Fruit fly (Drosophila melanogaster) whole organism, embryonic: Measurements from ENCODE around the gene Cyp313b1.

ENCODE experiments used
- Adf1 ChIP-seq: fragments of 200-800 bp; sonication (Bioruptor generic); IDR thresholded peaks from 2 replicates; pipeline ENCODE4 v1.3.6; 2022; ENCODE audit warnings: missing biosample characterization, missing genetic modification characterization
- Atf3 ChIP-seq: fragments of 200-800 bp; sonication (Bioruptor generic); optimal IDR thresholded peaks from 3 replicates; lab custom pipeline; 2016; ENCODE audit warnings: missing biosample characterization, missing genetic modification characterization
- B-H1 ChIP-seq: fragments of 200-800 bp; sonication (Bioruptor generic); IDR thresholded peaks from 3 replicates; pipeline ENCODE4 v1.3.6; 2022; ENCODE audit warnings: missing biosample characterization, missing genetic modification characterization
- CG10274 ChIP-seq: fragments of 200-800 bp; sonication (Bioruptor generic); optimal IDR thresholded peaks from 3 replicates; lab custom pipeline; 2017; ENCODE audit warnings: missing biosample characterization, mild to moderate bottlenecking, missing genetic modification characterization
- CG10959 ChIP-seq: fragments of 200-800 bp; sonication (Bioruptor generic); IDR thresholded peaks from 2 replicates; pipeline ENCODE4 v1.3.6; 2022; ENCODE audit warnings: missing biosample characterization, missing genetic modification characterization
- CG10979 ChIP-seq: fragments of 200-800 bp; sonication (Bioruptor generic); optimal IDR thresholded peaks from 2 replicates; lab custom pipeline; 2018; ENCODE audit warnings: missing biosample characterization, mild to moderate bottlenecking, missing genetic modification characterization, moderate library complexity
- CG11504 ChIP-seq: fragments of 200-800 bp; sonication (Bioruptor generic); optimal IDR thresholded peaks from 3 replicates; lab custom pipeline; 2019; ENCODE audit warnings: missing biosample characterization, mild to moderate bottlenecking, missing genetic modification characterization, moderate library complexity
- CG12299 ChIP-seq: fragments of 200-800 bp; sonication (Bioruptor generic); optimal IDR thresholded peaks from 2 replicates; lab custom pipeline; 2018; ENCODE audit warnings: missing biosample characterization, mild to moderate bottlenecking, missing genetic modification characterization
- CG14441 ChIP-seq: fragments of 200-800 bp; sonication (Bioruptor generic); IDR thresholded peaks from 2 replicates; pipeline ENCODE4 v1.3.6; 2022; ENCODE audit warnings: missing biosample characterization, missing genetic modification characterization
- CG16863 ChIP-seq: fragments of 200-800 bp; sonication (Bioruptor generic); optimal IDR thresholded peaks from 3 replicates; lab custom pipeline; 2016; ENCODE audit warnings: missing biosample characterization, missing genetic modification characterization
- CG18764 ChIP-seq: fragments of 200-800 bp; sonication (Bioruptor generic); optimal IDR thresholded peaks from 3 replicates; lab custom pipeline; 2016; ENCODE audit warnings: missing biosample characterization, missing genetic modification characterization
- CG2129 ChIP-seq: fragments of 200-800 bp; sonication (Bioruptor generic); IDR thresholded peaks from 2 replicates; pipeline ENCODE4 v1.3.6; 2022; ENCODE audit warnings: missing biosample characterization, missing genetic modification characterization; ENCODE audit not compliant: partially characterized antibody
- CG2678 ChIP-seq: fragments of 200-800 bp; sonication (Bioruptor generic); optimal IDR thresholded peaks from 3 replicates; lab custom pipeline; 2019; ENCODE audit warnings: missing biosample characterization, mild to moderate bottlenecking, missing genetic modification characterization, moderate library complexity
- CG30403 ChIP-seq: fragments of 200-800 bp; sonication (Bioruptor generic); optimal IDR thresholded peaks from 3 replicates; lab custom pipeline; 2016; ENCODE audit warnings: missing biosample characterization, missing genetic modification characterization
- CG30431 ChIP-seq: fragments of 200-800 bp; sonication (Bioruptor generic); optimal IDR thresholded peaks from 2 replicates; lab custom pipeline; 2017; ENCODE audit warnings: missing biosample characterization, missing genetic modification characterization
- CG34422 ChIP-seq: fragments of 200-800 bp; sonication (Bioruptor generic); IDR thresholded peaks from 3 replicates; pipeline ENCODE4 v1.3.6; 2022; ENCODE audit warnings: missing biosample characterization, missing genetic modification characterization
- CG3726 ChIP-seq: fragments of 200-800 bp; sonication (Bioruptor generic); IDR thresholded peaks from 3 replicates; pipeline ENCODE4, ENCODE4 v1.3.6; 2022; ENCODE audit warnings: missing biosample characterization, missing genetic modification characterization
- CG6765 ChIP-seq: fragments of 200-800 bp; sonication (Bioruptor generic); optimal IDR thresholded peaks from 3 replicates; lab custom pipeline; 2017; ENCODE audit warnings: missing biosample characterization, mild to moderate bottlenecking, missing genetic modification characterization
- CG7556 ChIP-seq: fragments of 200-800 bp; sonication (Bioruptor generic); optimal IDR thresholded peaks from 2 replicates; lab custom pipeline; 2017; ENCODE audit warnings: missing biosample characterization, mild to moderate bottlenecking, missing genetic modification characterization
- CG8359 ChIP-seq: fragments of 200-800 bp; sonication (Bioruptor generic); optimal IDR thresholded peaks from 2 replicates; lab custom pipeline; 2017; ENCODE audit warnings: missing biosample characterization, mild to moderate bottlenecking, missing genetic modification characterization, borderline replicate concordance
- Chrac-16 ChIP-seq: fragments of 200-800 bp; sonication (Bioruptor generic); optimal IDR thresholded peaks from 3 replicates; lab custom pipeline; 2016; ENCODE audit warnings: missing biosample characterization, missing genetic modification characterization
- Doc3 ChIP-seq: fragments of 200-800 bp; sonication (Bioruptor generic); IDR thresholded peaks from 3 replicates; pipeline ENCODE4 v1.3.6; 2022; ENCODE audit warnings: missing biosample characterization, missing genetic modification characterization; ENCODE audit not compliant: partially characterized antibody
- Dp ChIP-seq: fragments of 200-800 bp; sonication (Bioruptor generic); optimal IDR thresholded peaks from 2 replicates; lab custom pipeline; 2018; ENCODE audit warnings: missing biosample characterization, mild to moderate bottlenecking, missing genetic modification characterization, moderate library complexity
- ERR ChIP-seq: fragments of 200-800 bp; sonication (Bioruptor generic); optimal IDR thresholded peaks from 2 replicates; lab custom pipeline; 2016; ENCODE audit warnings: missing biosample characterization, missing genetic modification characterization
- Hr51 ChIP-seq, 2 experiments: fragments of 200-800 bp; sonication (Bioruptor generic); optimal IDR thresholded peaks; 2 replicates in 1 of 2; 3 replicates in 1 of 2; lab custom pipeline; 2016 to 2018; ENCODE audit warnings: missing biosample characterization in 2 of 2, missing genetic modification characterization in 2 of 2, mild to moderate bottlenecking in 1 of 2, moderate library complexity in 1 of 2
- MBD-R2 ChIP-seq: fragments of 200-800 bp; sonication (Bioruptor generic); IDR thresholded peaks from 2 replicates; pipeline ENCODE4 v1.3.6; 2022; ENCODE audit warnings: missing biosample characterization, missing genetic modification characterization
- Nf-YB ChIP-seq: fragments of 200-800 bp; sonication (Bioruptor generic); optimal IDR thresholded peaks from 3 replicates; lab custom pipeline; 2019; ENCODE audit warnings: missing biosample characterization, mild to moderate bottlenecking, missing genetic modification characterization, moderate library complexity
- Optix ChIP-seq: fragments of 200-800 bp; sonication (Bioruptor generic); IDR thresholded peaks from 3 replicates; pipeline ENCODE4 v1.3.6; 2022; ENCODE audit warnings: missing biosample characterization, missing genetic modification characterization
- Sin3A ChIP-seq: fragments of >200 bp; optimal IDR thresholded peaks from 2 replicates; lab custom pipeline; 2018
- Sry-β ChIP-seq: fragments of 200-800 bp; sonication (Bioruptor generic); optimal IDR thresholded peaks from 2 replicates; lab custom pipeline; 2018; ENCODE audit warnings: missing biosample characterization, mild to moderate bottlenecking, missing genetic modification characterization, moderate library complexity
- Sry-δ ChIP-seq: fragments of 200-800 bp; sonication (Bioruptor generic); optimal IDR thresholded peaks from 2 replicates; lab custom pipeline; 2016; ENCODE audit warnings: missing biosample characterization, missing genetic modification characterization
- Taf1 ChIP-seq: fragments of 200-800 bp; sonication (Bioruptor generic); IDR thresholded peaks from 2 replicates; pipeline ENCODE4 v1.3.6; 2022; ENCODE audit warnings: missing biosample characterization, missing genetic modification characterization
- Xbp1 ChIP-seq: fragments of 200-800 bp; sonication (Bioruptor generic); optimal IDR thresholded peaks from 3 replicates; lab custom pipeline; 2016; ENCODE audit warnings: missing biosample characterization, mild to moderate bottlenecking, missing genetic modification characterization
- abd-A ChIP-seq: fragments of 200-800 bp; sonication (Bioruptor generic); optimal IDR thresholded peaks from 3 replicates; lab custom pipeline; 2019; ENCODE audit warnings: missing biosample characterization, mild to moderate bottlenecking, missing genetic modification characterization, moderate library complexity
- chif ChIP-seq, 2 experiments: fragments of 200-800 bp; sonication (Bioruptor generic); optimal IDR thresholded peaks; 3 replicates each; lab custom pipeline; 2016; ENCODE audit warnings: missing biosample characterization in 2 of 2, missing genetic modification characterization in 2 of 2
- chm ChIP-seq: fragments of 200-800 bp; sonication (Bioruptor generic); IDR thresholded peaks from 2 replicates; pipeline ENCODE4 v1.3.6; 2022; ENCODE audit warnings: missing biosample characterization, missing genetic modification characterization
- crc ChIP-seq: fragments of 200-800 bp; sonication (Bioruptor generic); optimal IDR thresholded peaks from 2 replicates; lab custom pipeline; 2016; ENCODE audit warnings: missing biosample characterization, missing genetic modification characterization
- dimm ChIP-seq: fragments of 200-800 bp; sonication (Bioruptor generic); IDR thresholded peaks from 2 replicates; pipeline ENCODE4 v1.3.6; 2022; ENCODE audit warnings: missing biosample characterization, missing genetic modification characterization
- dmrt99B ChIP-seq: fragments of 200-800 bp; sonication (Bioruptor generic); optimal IDR thresholded peaks from 2 replicates; lab custom pipeline; 2018; ENCODE audit warnings: missing biosample characterization, mild to moderate bottlenecking, missing genetic modification characterization, moderate library complexity
- esg ChIP-seq: fragments of 200-800 bp; sonication (Bioruptor generic); conservative IDR thresholded peaks from 2 replicates; pipeline ENCODE4 v1.3.6; 2022; ENCODE audit warnings: missing biosample characterization, missing genetic modification characterization
- ewg ChIP-seq: fragments of 200-800 bp; sonication (Bioruptor generic); optimal IDR thresholded peaks from 3 replicates; lab custom pipeline; 2017; ENCODE audit warnings: mild to moderate bottlenecking, missing biosample characterization, missing genetic modification reagents, missing genetic modification characterization
- exex ChIP-seq: fragments of 200-800 bp; sonication (Bioruptor generic); optimal IDR thresholded peaks from 4 replicates; lab custom pipeline; 2018; ENCODE audit warnings: missing biosample characterization, mild to moderate bottlenecking, missing genetic modification characterization, moderate library complexity
- fd96Cb ChIP-seq: fragments of 200-800 bp; sonication (Bioruptor generic); optimal IDR thresholded peaks from 2 replicates; lab custom pipeline; 2018; ENCODE audit warnings: missing biosample characterization, mild to moderate bottlenecking, missing genetic modification characterization, moderate library complexity
- ftz-f1 ChIP-seq: fragments of 200-800 bp; sonication (Bioruptor generic); optimal IDR thresholded peaks from 2 replicates; lab custom pipeline; 2016; ENCODE audit warnings: missing biosample characterization, missing genetic modification characterization
- fu2 ChIP-seq: fragments of 200-800 bp; sonication (Bioruptor generic); optimal IDR thresholded peaks from 2 replicates; lab custom pipeline; 2016; ENCODE audit warnings: missing biosample characterization, missing genetic modification characterization
- gce ChIP-seq: fragments of 200-800 bp; sonication (Bioruptor generic); IDR thresholded peaks from 3 replicates; pipeline ENCODE4 v1.3.6; 2022; ENCODE audit warnings: missing biosample characterization, missing genetic modification characterization
- hkb ChIP-seq, 2 experiments: fragments of 200-800 bp in 1 of 2; fragments of >200 bp in 1 of 2; sonication (Bioruptor generic) in 1 of 2; IDR thresholded peaks in 1 of 2; optimal IDR thresholded peaks in 1 of 2; 2 replicates each; pipeline versions ENCODE4 v1.3.6 to Lab custom; 2017 to 2022; ENCODE audit warnings: missing biosample characterization in 1 of 2, missing genetic modification characterization in 1 of 2
- ranshi ChIP-seq: fragments of 200-800 bp; sonication (Bioruptor generic); IDR thresholded peaks from 2 replicates; pipeline ENCODE4 v1.3.6; 2022; ENCODE audit warnings: missing biosample characterization, missing genetic modification characterization
- sisA ChIP-seq: fragments of 200-800 bp; sonication (Bioruptor generic); IDR thresholded peaks from 2 replicates; pipeline ENCODE4 v1.3.6; 2022; ENCODE audit warnings: missing biosample characterization, missing genetic modification characterization
- tna ChIP-seq: fragments of 200-800 bp; sonication (Bioruptor generic); IDR thresholded peaks from 2 replicates; pipeline ENCODE4 v1.3.6; 2022; ENCODE audit warnings: missing biosample characterization, missing genetic modification characterization; ENCODE audit not compliant: partially characterized antibody

The Cyp313b1 gene

dm6 chr3R:8652731-8653130 lies 7.3 kb upstream of the Cyp313b1 start, which contains the start of the genes Sys1 and Dhod (continued):
- TF ChIP-seq hkb (optimal IDR thresholded peaks at IDR 0.05; lab: Kevin White, UChicago) (no peak), hkb (GFP tag; IDR thresholded peaks at IDR 0.05; lab: Robert Waterston, UW) (peak; percentile 65; the same call in 1 of the 2 replicates), MBD-R2 (GFP tag; lab: Robert Waterston, UW) (peak; percentile 85), CG10274 (no peak), Dp (GFP tag; lab: Kevin White, UChicago) (no peak), abd-A (tag; lab: Kevin White, UChicago) (no peak), ewg (peak; percentile 21), Sin3A (lab: Kevin White, UChicago) (peak; percentile 45), ftz-f1 (GFP tag; lab: Kevin White, UChicago) (no peak), CG10959 (no peak), Adf1 (peak; percentile 40; the same call in 1 of the 2 replicates), crc (GFP tag; lab: Kevin White, UChicago) (peak; percentile 2), esg (GFP tag; lab: Robert Waterston, UW) (peak; percentile 49), Optix (GFP tag; lab: Robert Waterston, UW) (peak; percentile 38; the same call in 1 of the 3 replicates), CG16863 (peak; percentile 58), Chrac-16 (GFP tag; lab: Kevin White, UChicago) (peak; percentile 51), CG8359 (GFP tag; lab: Kevin White, UChicago) (no peak), Nf-YB (GFP tag; lab: Kevin White, UChicago) (no peak), B-H1 (GFP tag; lab: Robert Waterston, UW) (peak; percentile 35; the same call in 1 of the 3 replicates), CG6765 (GFP tag; lab: Kevin White, UChicago) (no peak), Xbp1 (GFP tag; lab: Kevin White, UChicago) (peak; percentile 76), chm (no peak; the same call in 1 of the 2 replicates), tna (peak; percentile 62; the same call in 1 of the 2 replicates), CG30431 (no peak), CG30403 (GFP tag; lab: Kevin White, UChicago) (peak; percentile 75), CG3726 (no peak), Doc3 (GFP tag; lab: Robert Waterston, UW) (peak; percentile 87), CG7556 (GFP tag; lab: Kevin White, UChicago) (peak; percentile 33), gce (GFP tag; lab: Robert Waterston, UW) (0 out of 3 replicates have a peak, but pooled peaks have one; percentile 40), ranshi (GFP tag; lab: Robert Waterston, UW) (0 out of 2 replicates have a peak, but pooled peaks have one; percentile 35), Atf3 (GFP tag; lab: Kevin White, UChicago) (peak; percentile 60), Taf1 (GFP tag; lab: Robert Waterston, UW) (peak; percentile 33; the same call in 1 of the 2 replicates), Sry-β (GFP tag; lab: Kevin White, UChicago) (no peak), CG2129 (peak; percentile 86), Hr51 (GFP tag; optimal IDR thresholded peaks at IDR 0.05; lab: Kevin White, UChicago) (peak; percentile 52 to 59), CG12299 (tag; lab: Kevin White, UChicago) (no peak), CG2678 (tag; lab: Kevin White, UChicago) (peak; percentile 71), dmrt99B (peak; percentile 28), sisA (peak; percentile 58), CG10979 (peak; percentile 61), Sry-δ (peak; percentile 90), chif (GFP tag; optimal IDR thresholded peaks at IDR 0.05; lab: Kevin White, UChicago) (peak; percentile 29 to 57), exex (tag; lab: Kevin White, UChicago) (peak; percentile 22), fd96Cb (peak; percentile 20), dimm (GFP tag; lab: Robert Waterston, UW) (no peak), CG14441 (GFP tag; lab: Robert Waterston, UW) (peak; percentile 69), CG18764 (GFP tag; lab: Kevin White, UChicago) (peak; percentile 33), CG11504 (tag; lab: Kevin White, UChicago) (peak; percentile 58), CG34422 (GFP tag; lab: Robert Waterston, UW) (peak; percentile 85; the same call in 2 of the 3 replicates), ERR (GFP tag; lab: Kevin White, UChicago) (peak; percentile 59), fu2 (GFP tag; lab: Kevin White, UChicago) (peak; percentile 63)
